Fruit fly (Drosophila melanogaster): ENCODE measurements around the gene Ptip.
A peak's percentile ranks its signal among the peaks of the same experiment; 100 is the strongest.

The Ptip gene

DNA sequence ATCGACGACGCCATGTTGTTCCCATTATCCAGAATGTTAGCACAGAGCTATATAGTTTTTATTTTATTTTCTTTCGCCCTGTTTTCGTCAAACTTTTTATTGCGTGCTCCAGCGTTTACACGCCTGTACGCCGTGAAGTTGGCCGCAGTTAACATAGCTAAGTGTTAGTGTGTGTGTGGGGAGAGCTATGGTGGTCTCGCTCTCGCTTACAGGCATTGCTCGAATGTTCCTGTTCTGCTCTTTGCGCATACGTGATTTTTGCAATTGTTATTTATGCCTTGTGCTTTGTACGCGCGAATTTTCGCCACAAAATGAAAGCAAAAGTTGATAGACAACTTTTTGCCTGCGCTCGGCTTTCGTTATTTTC is 24.9 kb downstream of the Ptip start (continued):
- TF ChIP-seq gce (GFP tag; IDR thresholded peaks at IDR 0.05) (0 out of 3 replicates have a peak, but pooled peaks have one; percentile 26), Ssrp (tag; optimal IDR thresholded peaks at IDR 0.05) (no peak), CG2889 (GFP tag; IDR thresholded peaks at IDR 0.05) (no peak), emc (GFP tag; optimal IDR thresholded peaks at IDR 0.05) (no peak), tio (GFP tag; optimal IDR thresholded peaks at IDR 0.05) (no peak), CG13424 (tag; optimal IDR thresholded peaks at IDR 0.05) (no peak), Nf-YC (tag; optimal IDR thresholded peaks at IDR 0.05) (peak; percentile 66), pb (GFP tag; optimal IDR thresholded peaks at IDR 0.05) (no peak), CG10565 (GFP tag; optimal IDR thresholded peaks at IDR 0.05) (no peak), CG11093 (GFP tag; IDR thresholded peaks at IDR 0.05) (peak; percentile 27; the same call in 1 of the 3 replicates), sna (GFP tag; IDR thresholded peaks at IDR 0.05; ENCODE audit: partially characterized antibody) (no peak), chif (GFP tag; optimal IDR thresholded peaks at IDR 0.05) (no peak), CG16813 (GFP tag; IDR thresholded peaks at IDR 0.05; ENCODE audit: partially characterized antibody) (no peak), Mad (GFP tag; optimal IDR thresholded peaks at IDR 0.05) (no peak), D19B (GFP tag; optimal IDR thresholded peaks at IDR 0.05) (no peak), Hr39 (optimal IDR thresholded peaks at IDR 0.05) (no peak), CG6654 (GFP tag; optimal IDR thresholded peaks at IDR 0.05) (no peak), nerfin-1 (tag; optimal IDR thresholded peaks at IDR 0.05) (peak; percentile 64), Xbp1 (GFP tag; optimal IDR thresholded peaks at IDR 0.05) (no peak), chinmo (GFP tag; IDR thresholded peaks at IDR 0.05; ENCODE audit: partially characterized antibody) (peak; percentile 89; the same call in 3 of the 4 replicates), lmd (GFP tag; IDR thresholded peaks at IDR 0.05) (0 out of 2 replicates have a peak, but pooled peaks have one; percentile 16), caup (GFP tag; optimal IDR thresholded peaks at IDR 0.05; ENCODE audit: severe bottlenecking) (peak; percentile 58), sob (GFP tag; IDR thresholded peaks at IDR 0.05) (0 out of 2 replicates have a peak, but pooled peaks have one; percentile 33), CG2875 (GFP tag; optimal IDR thresholded peaks at IDR 0.05) (no peak), CG17802 (tag; optimal IDR thresholded peaks at IDR 0.05) (no peak), MBD-R2 (GFP tag; IDR thresholded peaks at IDR 0.05) (peak; percentile 46; the same call in 1 of the 2 replicates), CG8924 (tag; optimal IDR thresholded peaks at IDR 0.05) (peak; percentile 68), CG10267 (tag; optimal IDR thresholded peaks at IDR 0.05) (peak; percentile 2), her (GFP tag; optimal IDR thresholded peaks at IDR 0.05) (no peak), luna (GFP tag; optimal IDR thresholded peaks at IDR 0.05) (no peak), amos (GFP tag; IDR thresholded peaks at IDR 0.05; ENCODE audit: partially characterized antibody) (peak; percentile 15; the same call in 1 of the 2 replicates), CG11504 (tag; optimal IDR thresholded peaks at IDR 0.05) (no peak), unc-4 (GFP tag; IDR thresholded peaks at IDR 0.05; ENCODE audit: partially characterized antibody) (no peak), CG7357 (GFP tag; IDR thresholded peaks at IDR 0.05) (no peak), so (GFP tag; IDR thresholded peaks at IDR 0.05) (no peak), CG17328 (GFP tag; IDR thresholded peaks at IDR 0.05) (peak; percentile 32; the same call in 1 of the 2 replicates), schlank (tag; optimal IDR thresholded peaks at IDR 0.05) (no peak), dimm (GFP tag; IDR thresholded peaks at IDR 0.05) (no peak), Pdp1 (GFP tag; optimal IDR thresholded peaks at IDR 0.05) (no peak), sc (optimal IDR thresholded peaks at IDR 0.05) (no peak), sc (GFP tag; optimal IDR thresholded peaks at IDR 0.05) (no peak), CG7963 (GFP tag; IDR thresholded peaks at IDR 0.05; ENCODE audit: partially characterized antibody) (no peak), HmgZ (tag; optimal IDR thresholded peaks at IDR 0.05) (peak; percentile 37), pfk (GFP tag; optimal IDR thresholded peaks at IDR 0.05) (peak; percentile 55), CoRest (tag; optimal IDR thresholded peaks at IDR 0.05) (no peak), CG43689 (GFP tag; IDR thresholded peaks at IDR 0.05) (no peak), NfI (GFP tag; optimal IDR thresholded peaks at IDR 0.05) (peak; percentile 36), Ets97D (GFP tag; optimal IDR thresholded peaks at IDR 0.05) (peak; percentile 75), zf30C (GFP tag; optimal IDR thresholded peaks at IDR 0.05) (no peak), chn (GFP tag; optimal IDR thresholded peaks at IDR 0.05) (no peak), az2 (GFP tag; optimal IDR thresholded peaks at IDR 0.05) (no peak)
